Worm (Caenorhabditis elegans) whole organism, mixed stage, embryonic: ENCODE measurements around the gene B0250.8.

Source experiments
- M03D4.4 ChIP-seq: sonication (generic microtip); optimal IDR thresholded peaks from 2 replicates; lab custom pipeline; 2017; ENCODE audit warnings: mild to moderate bottlenecking, missing genetic modification characterization, missing compliant biosample characterization
- bed-3 ChIP-seq: fragments of 200-800 bp; sonication (Bioruptor generic); optimal IDR thresholded peaks from 3 replicates; lab custom pipeline; 2018; ENCODE audit warnings: mild to moderate bottlenecking, missing genetic modification characterization, moderate library complexity, missing compliant biosample characterization
- blmp-1 ChIP-seq: fragments of 150-350 bp; optimal IDR thresholded peaks from 2 replicates; lab custom pipeline; 2014; ENCODE audit warnings: missing biosample characterization, missing genetic modification characterization
- ceh-39 ChIP-seq: fragments of 150-350 bp; optimal IDR thresholded peaks from 2 replicates; lab custom pipeline; 2014; ENCODE audit warnings: missing biosample characterization, missing genetic modification characterization
- ceh-43 ChIP-seq: fragments of 200-800 bp; sonication (Bioruptor generic); optimal IDR thresholded peaks from 2 replicates; lab custom pipeline; 2018; ENCODE audit warnings: mild to moderate bottlenecking, missing genetic modification characterization, moderate library complexity, missing compliant biosample characterization
- ceh-83 ChIP-seq: fragments of 200-800 bp; sonication (Bioruptor generic); optimal IDR thresholded peaks from 2 replicates; lab custom pipeline; 2018; ENCODE audit warnings: mild to moderate bottlenecking, missing genetic modification characterization, missing compliant biosample characterization
- ces-1 ChIP-seq: fragments of 150-350 bp; optimal IDR thresholded peaks from 2 replicates; lab custom pipeline; 2014; ENCODE audit warnings: missing biosample characterization, missing genetic modification reagents, missing genetic modification characterization
- cnd-1 ChIP-seq: fragments of 200-800 bp; sonication (Bioruptor generic); optimal IDR thresholded peaks from 2 replicates; lab custom pipeline; 2018; ENCODE audit warnings: mild to moderate bottlenecking, missing genetic modification characterization, missing compliant biosample characterization
- drap-1 ChIP-seq: fragments of 200-800 bp; sonication (Bioruptor generic); optimal IDR thresholded peaks from 3 replicates; lab custom pipeline; 2018; ENCODE audit warnings: mild to moderate bottlenecking, missing genetic modification characterization, missing compliant biosample characterization
- elt-1 ChIP-seq: sonication (generic microtip); optimal IDR thresholded peaks from 2 replicates; lab custom pipeline; 2017; ENCODE audit warnings: missing genetic modification characterization, mild to moderate bottlenecking, missing compliant biosample characterization, antibody characterized with exemption, moderate library complexity, borderline replicate concordance; ENCODE audit not compliant: insufficient read depth
- elt-3 ChIP-seq: fragments of 150-350 bp; optimal IDR thresholded peaks from 2 replicates; lab custom pipeline; 2014; ENCODE audit warnings: missing biosample characterization, missing genetic modification characterization
- ham-2 ChIP-seq: fragments of 200-800 bp; sonication (Bioruptor generic); optimal IDR thresholded peaks from 2 replicates; lab custom pipeline; 2018; ENCODE audit warnings: mild to moderate bottlenecking, missing genetic modification characterization, missing compliant biosample characterization
- hlh-1 ChIP-seq: fragments of 150-350 bp; optimal IDR thresholded peaks from 2 replicates; lab custom pipeline; 2014; ENCODE audit warnings: missing biosample characterization, missing genetic modification reagents, missing genetic modification characterization
- lin-32 ChIP-seq: fragments of 200-800 bp; sonication (Bioruptor generic); optimal IDR thresholded peaks from 2 replicates; lab custom pipeline; 2018; ENCODE audit warnings: mild to moderate bottlenecking, missing genetic modification characterization, missing compliant biosample characterization
- lsy-2 ChIP-seq: fragments of 150-350 bp; optimal IDR thresholded peaks from 2 replicates; lab custom pipeline; 2014; ENCODE audit warnings: missing biosample characterization, missing genetic modification characterization
- mab-5 ChIP-seq: fragments of 150-350 bp; optimal IDR thresholded peaks from 2 replicates; lab custom pipeline; 2014; ENCODE audit warnings: missing biosample characterization, missing genetic modification characterization
- mep-1 ChIP-seq: fragments of 150-350 bp; optimal IDR thresholded peaks from 2 replicates; lab custom pipeline; 2017; ENCODE audit warnings: missing biosample characterization, missing genetic modification reagents, missing genetic modification characterization, inconsistent platforms
- mls-2 ChIP-seq: sonication (generic microtip); optimal IDR thresholded peaks from 2 replicates; lab custom pipeline; 2016; ENCODE audit warnings: mild to moderate bottlenecking, missing genetic modification characterization, moderate library complexity, missing compliant biosample characterization
- nhr-2 ChIP-seq: fragments of 150-350 bp; optimal IDR thresholded peaks from 2 replicates; lab custom pipeline; 2014; ENCODE audit warnings: missing biosample characterization, missing genetic modification characterization
- nhr-237 ChIP-seq: fragments of 150-350 bp; optimal IDR thresholded peaks from 2 replicates; lab custom pipeline; 2014; ENCODE audit warnings: missing biosample characterization, missing genetic modification characterization
- nhr-76 ChIP-seq: sonication (generic microtip); optimal IDR thresholded peaks from 2 replicates; lab custom pipeline; 2017; ENCODE audit warnings: missing biosample characterization, missing genetic modification characterization
- snpc-4 ChIP-seq: fragments of 150-350 bp; optimal IDR thresholded peaks from 2 replicates; lab custom pipeline; 2014; ENCODE audit warnings: missing biosample characterization, missing genetic modification characterization
- sptf-1 ChIP-seq: sonication (generic microtip); optimal IDR thresholded peaks from 2 replicates; lab custom pipeline; 2017; ENCODE audit warnings: mild to moderate bottlenecking, missing genetic modification characterization, moderate library complexity, missing compliant biosample characterization
- tbx-8 ChIP-seq: fragments of 200-800 bp; sonication (Bioruptor generic); optimal IDR thresholded peaks from 2 replicates; lab custom pipeline; 2018; ENCODE audit warnings: mild to moderate bottlenecking, missing genetic modification characterization, moderate library complexity, missing compliant biosample characterization
- unc-120 ChIP-seq: sonication (generic microtip); optimal IDR thresholded peaks from 2 replicates; lab custom pipeline; 2017; ENCODE audit warnings: missing genetic modification characterization, missing compliant biosample characterization; ENCODE audit not compliant: poor library complexity, severe bottlenecking
- unc-62 ChIP-seq: fragments of 150-350 bp; optimal IDR thresholded peaks from 2 replicates; lab custom pipeline; 2014; ENCODE audit warnings: missing biosample characterization, missing genetic modification reagents, missing genetic modification characterization
- ztf-11 ChIP-seq: fragments of 150-350 bp; optimal IDR thresholded peaks from 2 replicates; lab custom pipeline; 2014; ENCODE audit warnings: missing biosample characterization, missing genetic modification characterization

Gene B0250.8

ce11 chrV:20498980-20499379 is 28.7 kb upstream of the B0250.8 start, which contains the start of gene dct-16:
TSS of gene dct-16 (minus strand) at chrV:20499057.
- TF ChIP-seq ces-1 (GFP tag; lab: Kevin White, UChicago) (no peak), mab-5 (tag; lab: Kevin White, UChicago) (no peak), ceh-43 (no peak), hlh-1 (no peak)

- TF ChIP-seq lsy-2: no peak
Measured at ce11 chrV:20497537-20497936, 27.3 kb upstream of the B0250.8 start.

ce11 chrV:20493271-20494231 is 23.3 kb upstream of the B0250.8 start, which contains the start of gene B0250.5:
TSS of gene B0250.5 (plus strand) at chrV:20493924.
- TF ChIP-seq snpc-4 (tag; lab: Kevin White, UChicago) (no peak), ces-1 (GFP tag; lab: Kevin White, UChicago) (peak; percentile 22), mep-1 (tag; lab: Kevin White, UChicago) (peak; percentile 16)

- no peak for TF ChIP-seq tbx-8 (GFP tag; lab: Kevin White, UChicago)
- no peak for TF ChIP-seq unc-62
- TF ChIP-seq elt-3: no peak
- no peak for TF ChIP-seq elt-1 (tag; lab: Kevin White, UChicago)
- no peak for TF ChIP-seq nhr-76 (tag; lab: Kevin White, UChicago)
- no peak for TF ChIP-seq nhr-2 (tag; lab: Kevin White, UChicago)
Measured at ce11 chrV:20492385-20492784, 22.1 kb upstream of the B0250.8 start, which contains the start of gene srbc-79. TSS of gene srbc-79 (minus strand) at chrV:20492485.

ce11 chrV:20489102-20489501 is 18.8 kb upstream of the B0250.8 start, which contains the start of gene srbc-78:
TSS of gene srbc-78 (minus strand) at chrV:20489202.
- TF ChIP-seq mls-2 (tag; lab: Kevin White, UChicago) (no peak), lin-32 (GFP tag; lab: Kevin White, UChicago) (no peak), unc-62 (no peak), nhr-2 (tag; lab: Kevin White, UChicago) (no peak), mab-5 (tag; lab: Kevin White, UChicago) (no peak), ham-2 (no peak), ztf-11 (tag; lab: Kevin White, UChicago) (no peak), nhr-237 (tag; lab: Kevin White, UChicago) (no peak), blmp-1 (no peak), nhr-76 (tag; lab: Kevin White, UChicago) (no peak), elt-1 (tag; lab: Kevin White, UChicago) (no peak), ceh-39 (tag; lab: Kevin White, UChicago) (no peak), M03D4.4 (tag; lab: Kevin White, UChicago) (no peak)

- no peak for TF ChIP-seq tbx-8 (GFP tag; lab: Kevin White, UChicago)
- TF ChIP-seq unc-120 (tag; lab: Kevin White, UChicago): peak; percentile 7
- TF ChIP-seq nhr-237 (tag; lab: Kevin White, UChicago): no peak
- no peak for TF ChIP-seq ztf-11 (tag; lab: Kevin White, UChicago)
- TF ChIP-seq bed-3 (GFP tag; lab: Kevin White, UChicago): no peak
- TF ChIP-seq cnd-1: no peak
- no peak for TF ChIP-seq elt-3
- no peak for TF ChIP-seq mab-5 (tag; lab: Kevin White, UChicago)
- peak; percentile 7 for TF ChIP-seq hlh-1
- TF ChIP-seq drap-1 (GFP tag; lab: Kevin White, UChicago): no peak
- no peak for TF ChIP-seq mep-1 (tag; lab: Kevin White, UChicago)
- TF ChIP-seq sptf-1 (tag; lab: Kevin White, UChicago): no peak
- no peak for TF ChIP-seq unc-62
- TF ChIP-seq ceh-83 (GFP tag; lab: Kevin White, UChicago): no peak
- TF ChIP-seq ces-1 (GFP tag; lab: Kevin White, UChicago): peak; percentile 34
Measured at ce11 chrV:20486549-20486948, 16.3 kb upstream of the B0250.8 start.
